Fruit fly (Drosophila melanogaster): Measurements from ENCODE around the gene CG12546.

- TF ChIP-seq kay (GFP tag; ENCODE audit: borderline replicate concordance): no peak
- TF ChIP-seq CG1620 (GFP tag; optimal IDR thresholded peaks at IDR 0.05): no peak
- TF ChIP-seq pad (GFP tag; optimal IDR thresholded peaks at IDR 0.05): no peak
- no peak for TF ChIP-seq cic (GFP tag; optimal IDR thresholded peaks at IDR 0.05)
- no peak for TF ChIP-seq Hr96 (GFP tag; optimal IDR thresholded peaks at IDR 0.05)
- no peak for TF ChIP-seq tj (GFP tag; optimal IDR thresholded peaks at IDR 0.05)
- no peak for TF ChIP-seq CG7101 (tag; optimal IDR thresholded peaks at IDR 0.05)
- TF ChIP-seq CG33017 (tag; optimal IDR thresholded peaks at IDR 0.05): no peak
- TF ChIP-seq toe (GFP tag; optimal IDR thresholded peaks at IDR 0.05): no peak
- TF ChIP-seq cnc (optimal IDR thresholded peaks at IDR 0.05): no peak
- no peak for TF ChIP-seq ovo (GFP tag; optimal IDR thresholded peaks at IDR 0.05)
Observed at dm6 chr3L:22731393-22731792, 37.8 kb upstream of the CG12546 start.

Measured in whole organism, adult.